Worm (Caenorhabditis elegans) whole organism, L4/young adult: ENCODE data around the gene Y43B11AR.1.

Experiments used
- W03F9.2 ChIP-seq: fragments of 150-350 bp; optimal IDR thresholded peaks from 2 replicates; lab custom pipeline; 2014; ENCODE audit warnings: missing biosample characterization, missing genetic modification characterization
- him-1 ChIP-seq: sonication (generic microtip); optimal IDR thresholded peaks from 2 replicates; lab custom pipeline; 2016; ENCODE audit warnings: missing genotype, missing genetic modification reagents, missing genetic modification characterization, missing compliant biosample characterization

DNA sequence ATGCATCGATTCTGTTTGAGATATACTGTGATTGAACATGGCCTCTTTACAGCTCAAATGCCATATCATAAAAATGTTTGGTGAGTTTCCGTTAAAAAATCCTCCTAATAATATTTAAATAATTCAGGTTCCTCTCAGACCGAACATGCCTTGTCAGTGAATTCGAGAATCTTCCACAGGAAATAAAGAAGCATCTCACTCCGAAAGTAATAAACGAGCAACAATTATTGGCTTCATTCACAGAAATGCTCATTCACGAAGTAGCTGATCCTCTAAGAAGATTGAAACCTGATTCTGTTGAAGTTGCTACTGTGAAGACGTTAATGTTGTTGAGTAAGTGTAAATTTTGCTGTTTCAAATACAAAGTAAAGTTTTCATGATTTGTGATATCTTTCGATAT lies 29.2 kb upstream of the Y43B11AR.1 start:
- TF ChIP-seq W03F9.2 (tag; lab: Kevin White, UChicago) (no peak), him-1 (tag; lab: Kevin White, UChicago) (no peak)
